Fruit fly (Drosophila melanogaster) whole organism, embryonic: Measurements from ENCODE around the gene kel.

Experiments used
- Atf3 ChIP-seq: fragments of 200-800 bp; sonication (Bioruptor generic); optimal IDR thresholded peaks from 3 replicates; lab custom pipeline; 2016; ENCODE audit warnings: missing biosample characterization, missing genetic modification characterization
- Atf6 ChIP-seq: fragments of 200-800 bp; sonication (Bioruptor generic); IDR thresholded peaks from 2 replicates; pipeline ENCODE4 v1.3.6; 2022; ENCODE audit warnings: missing biosample characterization, missing genetic modification characterization
- BEAF-32 ChIP-seq: fragments of 200-800 bp; sonication (Bioruptor generic); optimal IDR thresholded peaks from 3 replicates; lab custom pipeline; 2017; ENCODE audit warnings: missing biosample characterization, missing genetic modification characterization, mild to moderate bottlenecking, moderate library complexity, missing genetic modification reagents
- CG11247 ChIP-seq: fragments of 200-800 bp; sonication (Bioruptor generic); IDR thresholded peaks from 2 replicates; pipeline ENCODE4 v1.3.6; 2022; ENCODE audit warnings: missing biosample characterization, missing genetic modification characterization
- CG12219 ChIP-seq: fragments of 200-800 bp; sonication (Bioruptor generic); optimal IDR thresholded peaks from 3 replicates; lab custom pipeline; 2018; ENCODE audit warnings: missing biosample characterization, mild to moderate bottlenecking, missing genetic modification characterization
- CG12391 ChIP-seq: fragments of 200-800 bp; sonication (Bioruptor generic); optimal IDR thresholded peaks from 3 replicates; lab custom pipeline; 2018; ENCODE audit warnings: missing biosample characterization, mild to moderate bottlenecking, missing genetic modification characterization, moderate library complexity
- CG12744 ChIP-seq: fragments of 200-800 bp; sonication (Bioruptor generic); optimal IDR thresholded peaks from 2 replicates; lab custom pipeline; 2016; ENCODE audit warnings: missing biosample characterization, missing genetic modification characterization
- CG13287 ChIP-seq: fragments of 200-800 bp; sonication (Bioruptor generic); IDR thresholded peaks from 2 replicates; pipeline ENCODE4 v1.3.6; 2022; ENCODE audit warnings: missing biosample characterization, missing genetic modification characterization; ENCODE audit not compliant: partially characterized antibody
- CG14667 ChIP-seq: fragments of 200-800 bp; sonication (Bioruptor generic); IDR thresholded peaks from 2 replicates; pipeline ENCODE4 v1.3.6; 2022; ENCODE audit warnings: missing biosample characterization, missing genetic modification characterization
- CG15073 ChIP-seq: fragments of 200-800 bp; sonication (Bioruptor generic); optimal IDR thresholded peaks from 2 replicates; lab custom pipeline; 2016; ENCODE audit warnings: missing biosample characterization, missing genetic modification characterization
- CG17361 ChIP-seq: fragments of 200-800 bp; sonication (Bioruptor generic); IDR thresholded peaks from 3 replicates; pipeline ENCODE4 v1.3.6; 2022; ENCODE audit warnings: missing biosample characterization, missing genetic modification characterization
- CG1792 ChIP-seq: fragments of 200-800 bp; sonication (Bioruptor generic); optimal IDR thresholded peaks from 2 replicates; lab custom pipeline; 2016; ENCODE audit warnings: missing biosample characterization, missing genetic modification characterization
- CG18262 ChIP-seq: fragments of 200-800 bp; optimal IDR thresholded peaks from 3 replicates; lab custom pipeline; 2019; ENCODE audit warnings: missing biosample characterization, mild to moderate bottlenecking, missing genetic modification characterization, moderate library complexity
- CG2678 ChIP-seq: fragments of 200-800 bp; sonication (Bioruptor generic); optimal IDR thresholded peaks from 3 replicates; lab custom pipeline; 2019; ENCODE audit warnings: missing biosample characterization, mild to moderate bottlenecking, missing genetic modification characterization, moderate library complexity
- CG2889 ChIP-seq: fragments of 200-800 bp; sonication (Bioruptor generic); IDR thresholded peaks from 3 replicates; pipeline ENCODE4 v1.3.6; 2022; ENCODE audit warnings: missing biosample characterization, missing genetic modification characterization
- CG3726 ChIP-seq: fragments of 200-800 bp; sonication (Bioruptor generic); IDR thresholded peaks from 3 replicates; pipeline ENCODE4, ENCODE4 v1.3.6; 2022; ENCODE audit warnings: missing biosample characterization, missing genetic modification characterization
- CG4282 ChIP-seq: fragments of 200-800 bp; sonication (Bioruptor generic); optimal IDR thresholded peaks from 2 replicates; lab custom pipeline; 2016; ENCODE audit warnings: missing biosample characterization, missing genetic modification characterization
- CG6791 ChIP-seq: fragments of 200-800 bp; sonication (Bioruptor generic); IDR thresholded peaks from 3 replicates; pipeline ENCODE4 v1.3.6; 2022; ENCODE audit warnings: missing biosample characterization, missing genetic modification characterization; ENCODE audit not compliant: partially characterized antibody
- CG7786 ChIP-seq: fragments of 200-800 bp; sonication (Bioruptor generic); optimal IDR thresholded peaks from 2 replicates; lab custom pipeline; 2016; ENCODE audit warnings: missing biosample characterization, missing genetic modification characterization
- CG7987 ChIP-seq: fragments of 200-800 bp; sonication (Bioruptor generic); optimal IDR thresholded peaks from 2 replicates; lab custom pipeline; 2018; ENCODE audit warnings: missing biosample characterization, mild to moderate bottlenecking, missing genetic modification characterization, moderate library complexity
- CG9727 ChIP-seq: fragments of 200-800 bp; sonication (Bioruptor generic); optimal IDR thresholded peaks from 3 replicates; lab custom pipeline; 2017; ENCODE audit warnings: missing biosample characterization, mild to moderate bottlenecking, missing genetic modification characterization
- CoRest ChIP-seq: fragments of 200-800 bp; sonication (Bioruptor generic); optimal IDR thresholded peaks from 3 replicates; lab custom pipeline; 2018; ENCODE audit warnings: missing biosample characterization, mild to moderate bottlenecking, missing genetic modification characterization, moderate library complexity
- Elba2 ChIP-seq: fragments of 200-800 bp; sonication (Bioruptor generic); optimal IDR thresholded peaks from 3 replicates; lab custom pipeline; 2016; ENCODE audit warnings: missing biosample characterization, missing genetic modification characterization
- Ets97D ChIP-seq: fragments of 200-800 bp; sonication (Bioruptor generic); optimal IDR thresholded peaks from 3 replicates; lab custom pipeline; 2016; ENCODE audit warnings: missing biosample characterization, missing genetic modification characterization
- GATAe ChIP-seq: fragments of 200-800 bp; sonication (Bioruptor generic); conservative IDR thresholded peaks from 2 replicates; pipeline ENCODE4 v1.3.6; 2022; ENCODE audit warnings: missing biosample characterization, missing genetic modification characterization
- HLH54F ChIP-seq: fragments of 200-800 bp; sonication (Bioruptor generic); optimal IDR thresholded peaks from 3 replicates; lab custom pipeline; 2016; ENCODE audit warnings: missing biosample characterization, missing genetic modification characterization
- Hr3 ChIP-seq: fragments of 200-800 bp; sonication (Bioruptor generic); optimal IDR thresholded peaks from 3 replicates; lab custom pipeline; 2016; ENCODE audit warnings: missing biosample characterization, missing genetic modification characterization
- Hr39 ChIP-seq: fragments of >200 bp; optimal IDR thresholded peaks from 2 replicates; lab custom pipeline; 2017
- Optix ChIP-seq: fragments of 200-800 bp; sonication (Bioruptor generic); IDR thresholded peaks from 3 replicates; pipeline ENCODE4 v1.3.6; 2022; ENCODE audit warnings: missing biosample characterization, missing genetic modification characterization
- Rx ChIP-seq: fragments of 200-800 bp; sonication (Bioruptor generic); IDR thresholded peaks from 2 replicates; pipeline ENCODE4 v1.3.6; 2022; ENCODE audit warnings: missing biosample characterization, missing genetic modification characterization
- Vsx1 ChIP-seq: fragments of 200-800 bp; sonication (Bioruptor generic); optimal IDR thresholded peaks from 2 replicates; lab custom pipeline; 2017; ENCODE audit warnings: missing biosample characterization, mild to moderate bottlenecking, missing genetic modification characterization, missing genetic modification reagents
- amos ChIP-seq: fragments of 200-800 bp; sonication (Bioruptor generic); IDR thresholded peaks from 2 replicates; pipeline ENCODE4 v1.3.6; 2022; ENCODE audit warnings: missing biosample characterization, missing genetic modification characterization; ENCODE audit not compliant: partially characterized antibody
- aop ChIP-seq: fragments of 200-800 bp; sonication (Bioruptor generic); IDR thresholded peaks from 2 replicates; pipeline ENCODE4 v1.3.6; 2022; ENCODE audit warnings: missing biosample characterization, missing genetic modification characterization
- cas ChIP-seq: fragments of 200-800 bp; sonication (Bioruptor generic); IDR thresholded peaks from 2 replicates; pipeline ENCODE4 v1.3.6; 2022; ENCODE audit warnings: missing biosample characterization, missing genetic modification characterization
- chn ChIP-seq: fragments of 200-800 bp; sonication (Bioruptor generic); optimal IDR thresholded peaks from 2 replicates; lab custom pipeline; 2016; ENCODE audit warnings: missing biosample characterization, missing genetic modification characterization
- croc ChIP-seq: fragments of 200-800 bp; sonication (Bioruptor generic); conservative IDR thresholded peaks from 3 replicates; pipeline ENCODE4 v1.3.6; 2022; ENCODE audit warnings: missing biosample characterization, missing genetic modification characterization
- emc ChIP-seq: fragments of 200-800 bp; sonication (Bioruptor generic); optimal IDR thresholded peaks from 2 replicates; lab custom pipeline; 2016; ENCODE audit warnings: missing biosample characterization, missing genetic modification characterization
- fd102C ChIP-seq: fragments of 200-800 bp; sonication (Bioruptor generic); optimal IDR thresholded peaks from 2 replicates; lab custom pipeline; 2018; ENCODE audit warnings: missing biosample characterization, mild to moderate bottlenecking, missing genetic modification characterization, moderate library complexity
- h ChIP-seq: fragments of >200 bp; optimal IDR thresholded peaks from 2 replicates; lab custom pipeline; 2017
- jumu ChIP-seq: fragments of 200-800 bp; sonication (Bioruptor generic); optimal IDR thresholded peaks from 3 replicates; lab custom pipeline; 2016; ENCODE audit warnings: missing biosample characterization, missing genetic modification characterization
- kni ChIP-seq: fragments of 200-800 bp; sonication (Bioruptor generic); optimal IDR thresholded peaks from 3 replicates; lab custom pipeline; 2017; ENCODE audit warnings: mild to moderate bottlenecking, missing biosample characterization, missing genetic modification reagents, missing genetic modification characterization
- nerfin-2 ChIP-seq: fragments of 200-800 bp; sonication (Bioruptor generic); IDR thresholded peaks from 2 replicates; pipeline ENCODE4 v1.3.6; 2022; ENCODE audit warnings: missing biosample characterization, missing genetic modification characterization; ENCODE audit not compliant: partially characterized antibody
- org-1 ChIP-seq: fragments of 200-800 bp; sonication (Bioruptor generic); optimal IDR thresholded peaks from 2 replicates; lab custom pipeline; 2017; ENCODE audit warnings: missing biosample characterization, missing genetic modification characterization
- pb ChIP-seq: fragments of 200-800 bp; sonication (Bioruptor generic); optimal IDR thresholded peaks from 3 replicates; lab custom pipeline; 2016; ENCODE audit warnings: missing biosample characterization, missing genetic modification characterization
- shn ChIP-seq: fragments of 200-800 bp; sonication (Bioruptor generic); optimal IDR thresholded peaks from 3 replicates; lab custom pipeline; 2016; ENCODE audit warnings: missing biosample characterization, missing genetic modification characterization
- tll ChIP-seq, 2 experiments: fragments of 200-800 bp in 1 of 2; fragments of >200 bp in 1 of 2; sonication (Bioruptor generic) in 1 of 2; optimal IDR thresholded peaks; 2 replicates each; lab custom pipeline; 2017 to 2019; ENCODE audit warnings: missing biosample characterization in 2 of 2, missing genetic modification characterization in 2 of 2, mild to moderate bottlenecking in 1 of 2, moderate library complexity in 1 of 2
- trem ChIP-seq: fragments of 200-800 bp; optimal IDR thresholded peaks from 3 replicates; lab custom pipeline; 2019; ENCODE audit warnings: missing biosample characterization, mild to moderate bottlenecking, missing genetic modification characterization, moderate library complexity
- usp ChIP-seq: fragments of >200 bp; optimal IDR thresholded peaks from 2 replicates; lab custom pipeline; 2017; ENCODE audit warnings: missing biosample characterization, missing genetic modification characterization
- vfl ChIP-seq: fragments of 200-800 bp; sonication (Bioruptor generic); optimal IDR thresholded peaks from 2 replicates; lab custom pipeline; 2016; ENCODE audit warnings: missing biosample characterization, missing genetic modification characterization
- z ChIP-seq: fragments of 200-800 bp; sonication (Bioruptor generic); IDR thresholded peaks from 3 replicates; pipeline ENCODE4 v1.3.6; 2022; ENCODE audit warnings: missing biosample characterization, missing genetic modification characterization
- zen2 ChIP-seq: fragments of 200-800 bp; sonication (Bioruptor generic); IDR thresholded peaks from 3 replicates; pipeline ENCODE4 v1.3.6; 2022; ENCODE audit warnings: missing biosample characterization, missing genetic modification characterization; ENCODE audit not compliant: partially characterized antibody

kel gene

DNA sequence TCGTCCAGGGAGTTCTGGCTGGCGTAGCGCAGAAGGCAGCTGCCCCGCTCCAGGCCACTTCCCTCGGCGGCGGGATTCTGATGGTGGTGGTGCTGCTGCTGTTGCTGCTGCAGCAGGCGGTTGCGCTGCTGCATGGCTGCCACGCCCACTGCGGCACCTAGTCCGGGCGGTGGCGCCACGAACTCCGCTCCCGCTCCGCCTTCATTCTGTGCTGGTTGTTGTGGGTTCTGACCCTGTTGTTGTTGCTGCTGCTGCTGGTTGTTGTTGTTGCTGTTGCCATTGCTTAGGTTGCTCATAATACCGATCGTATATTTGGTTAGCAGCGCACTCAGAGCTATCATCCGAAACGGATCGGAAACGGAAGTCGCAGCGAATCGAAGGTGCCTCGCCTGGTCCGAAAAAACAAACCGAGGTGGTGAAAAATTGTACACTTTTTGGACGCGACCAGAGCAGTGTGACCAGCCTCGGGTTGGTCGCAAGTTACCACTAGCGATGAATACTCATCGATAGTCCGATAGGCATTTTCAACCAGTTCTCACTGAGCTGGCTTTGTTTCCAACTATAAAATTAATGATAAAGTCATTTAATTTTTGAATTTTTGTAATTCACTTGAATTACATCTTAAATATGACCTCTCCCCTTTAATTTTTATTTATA, at the start of gene kel (continued):
- TF ChIP-seq croc (GFP tag; lab: Robert Waterston, UW) (no peak), trem (peak; percentile 63), zen2 (GFP tag; lab: Robert Waterston, UW) (peak; percentile 49; the same call in 2 of the 3 replicates), org-1 (GFP tag; lab: Kevin White, UChicago) (peak; percentile 11), Atf6 (GFP tag; lab: Robert Waterston, UW) (0 out of 2 replicates have a peak, but pooled peaks have one; percentile 36), CG18262 (tag; lab: Kevin White, UChicago) (peak; percentile 34), CG14667 (GFP tag; lab: Robert Waterston, UW) (no peak), CG3726 (GFP tag; lab: Robert Waterston, UW) (0 out of 3 replicates have a peak, but pooled peaks have one; percentile 44), tll (GFP tag; optimal IDR thresholded peaks at IDR 0.05; lab: Kevin White, UChicago) (no peak), h (no peak), CG17361 (GFP tag; lab: Robert Waterston, UW) (peak; percentile 50; the same call in 2 of the 3 replicates), CG2678 (tag; lab: Kevin White, UChicago) (peak; percentile 31), cas (GFP tag; lab: Robert Waterston, UW) (no peak), Hr39 (no peak), CoRest (peak; percentile 41), Elba2 (no peak), Ets97D (GFP tag; lab: Kevin White, UChicago) (peak; percentile 93), GATAe (GFP tag; lab: Robert Waterston, UW) (no peak), CG11247 (GFP tag; lab: Robert Waterston, UW) (no peak; the same call in 1 of the 2 replicates), CG12391 (tag; lab: Kevin White, UChicago) (peak; percentile 67), HLH54F (GFP tag; lab: Kevin White, UChicago) (peak; percentile 37), z (GFP tag; lab: Robert Waterston, UW) (no peak), usp (GFP tag; lab: Kevin White, UChicago) (no peak), CG12744 (GFP tag; lab: Kevin White, UChicago) (no peak), aop (GFP tag; lab: Robert Waterston, UW) (no peak; the same call in 1 of the 2 replicates), amos (GFP tag; lab: Robert Waterston, UW) (peak; percentile 68), CG13287 (GFP tag; lab: Robert Waterston, UW) (peak; percentile 82), Atf3 (no peak), CG7786 (GFP tag; lab: Kevin White, UChicago) (no peak), vfl (GFP tag; lab: Kevin White, UChicago) (peak; percentile 6), pb (no peak), CG2889 (no peak), Optix (GFP tag; lab: Robert Waterston, UW) (no peak), CG12219 (GFP tag; lab: Kevin White, UChicago) (peak; percentile 44), CG15073 (GFP tag; lab: Kevin White, UChicago) (no peak), Hr3 (GFP tag; lab: Kevin White, UChicago) (peak; percentile 9), Vsx1 (GFP tag; lab: Kevin White, UChicago) (peak; percentile 18), CG1792 (no peak), CG7987 (GFP tag; lab: Kevin White, UChicago) (peak; percentile 82), chn (no peak), CG4282 (GFP tag; lab: Kevin White, UChicago) (no peak), Rx (GFP tag; lab: Robert Waterston, UW) (no peak), CG6791 (peak; percentile 86), nerfin-2 (peak; percentile 61), emc (GFP tag; lab: Kevin White, UChicago) (peak; percentile 4), shn (peak; percentile 12), fd102C (GFP tag; lab: Kevin White, UChicago) (no peak), jumu (GFP tag; lab: Kevin White, UChicago) (peak; percentile 19), BEAF-32 (GFP tag; lab: Kevin White, UChicago) (peak; percentile 61), CG9727 (GFP tag; lab: Kevin White, UChicago) (peak; percentile 61), kni (GFP tag; lab: Kevin White, UChicago) (no peak)
